Fruit fly (Drosophila melanogaster) whole organism, embryonic: ENCODE results near the gene Datp.

ENCODE experiments used
- B-H1 ChIP-seq: fragments of 200-800 bp; sonication (Bioruptor generic); IDR thresholded peaks from 3 replicates; pipeline ENCODE4 v1.3.6; 2022; ENCODE audit warnings: missing biosample characterization, missing genetic modification characterization
- Bgb ChIP-seq: fragments of 200-800 bp; sonication (Bioruptor generic); IDR thresholded peaks from 2 replicates; pipeline ENCODE4 v1.3.6; 2022; ENCODE audit warnings: missing biosample characterization, missing genetic modification characterization; ENCODE audit not compliant: partially characterized antibody
- BtbVII ChIP-seq: fragments of 200-800 bp; sonication (Bioruptor generic); optimal IDR thresholded peaks from 3 replicates; lab custom pipeline; 2017; ENCODE audit warnings: missing biosample characterization, mild to moderate bottlenecking, missing genetic modification characterization
- CG10209 ChIP-seq: fragments of 200-800 bp; sonication (Bioruptor generic); optimal IDR thresholded peaks from 3 replicates; lab custom pipeline; 2017; ENCODE audit warnings: missing biosample characterization, mild to moderate bottlenecking, missing genetic modification characterization, missing genetic modification reagents
- CG10654 ChIP-seq: fragments of 200-800 bp; sonication (Bioruptor generic); optimal IDR thresholded peaks from 2 replicates; lab custom pipeline; 2016; ENCODE audit warnings: missing biosample characterization, missing genetic modification characterization
- CG10959 ChIP-seq: fragments of 200-800 bp; sonication (Bioruptor generic); IDR thresholded peaks from 2 replicates; pipeline ENCODE4 v1.3.6; 2022; ENCODE audit warnings: missing biosample characterization, missing genetic modification characterization
- CG12744 ChIP-seq: fragments of 200-800 bp; sonication (Bioruptor generic); optimal IDR thresholded peaks from 2 replicates; lab custom pipeline; 2016; ENCODE audit warnings: missing biosample characterization, missing genetic modification characterization
- CG13775 ChIP-seq: fragments of 200-800 bp; sonication (Bioruptor generic); optimal IDR thresholded peaks from 3 replicates; lab custom pipeline; 2017; ENCODE audit warnings: missing biosample characterization, mild to moderate bottlenecking, missing genetic modification characterization
- CG16813 ChIP-seq: fragments of 200-800 bp; sonication (Bioruptor generic); IDR thresholded peaks from 3 replicates; pipeline ENCODE4 v1.3.6; 2022; ENCODE audit warnings: missing biosample characterization, missing genetic modification characterization; ENCODE audit not compliant: partially characterized antibody
- CG17359 ChIP-seq: fragments of 200-800 bp; sonication (Bioruptor generic); optimal IDR thresholded peaks from 3 replicates; lab custom pipeline; 2018; ENCODE audit warnings: missing biosample characterization, mild to moderate bottlenecking, missing genetic modification characterization, moderate library complexity
- CG17912 ChIP-seq: fragments of 200-800 bp; sonication (Bioruptor generic); optimal IDR thresholded peaks from 2 replicates; lab custom pipeline; 2018; ENCODE audit warnings: missing biosample characterization, mild to moderate bottlenecking, missing genetic modification characterization
- CG1792 ChIP-seq: fragments of 200-800 bp; sonication (Bioruptor generic); optimal IDR thresholded peaks from 2 replicates; lab custom pipeline; 2016; ENCODE audit warnings: missing biosample characterization, missing genetic modification characterization
- CG2678 ChIP-seq: fragments of 200-800 bp; sonication (Bioruptor generic); optimal IDR thresholded peaks from 3 replicates; lab custom pipeline; 2019; ENCODE audit warnings: missing biosample characterization, mild to moderate bottlenecking, missing genetic modification characterization, moderate library complexity
- CG33213 ChIP-seq: fragments of 200-800 bp; sonication (Bioruptor generic); optimal IDR thresholded peaks from 3 replicates; lab custom pipeline; 2016; ENCODE audit warnings: missing biosample characterization, missing genetic modification characterization
- CG43689 ChIP-seq: fragments of 200-800 bp; sonication (Bioruptor generic); IDR thresholded peaks from 2 replicates; pipeline ENCODE4 v1.3.6; 2022; ENCODE audit warnings: missing biosample characterization, missing genetic modification characterization
- CG4854 ChIP-seq: fragments of 200-800 bp; sonication (Bioruptor generic); optimal IDR thresholded peaks from 2 replicates; lab custom pipeline; 2016; ENCODE audit warnings: missing biosample characterization, missing genetic modification characterization, inconsistent platforms
- CG5953 ChIP-seq: fragments of 200-800 bp; sonication (Bioruptor generic); IDR thresholded peaks from 2 replicates; pipeline ENCODE4 v1.3.6; 2022; ENCODE audit warnings: missing biosample characterization, missing genetic modification characterization
- CG7987 ChIP-seq: fragments of 200-800 bp; sonication (Bioruptor generic); optimal IDR thresholded peaks from 2 replicates; lab custom pipeline; 2018; ENCODE audit warnings: missing biosample characterization, mild to moderate bottlenecking, missing genetic modification characterization, moderate library complexity
- CG8281 ChIP-seq: fragments of 200-800 bp; sonication (Bioruptor generic); optimal IDR thresholded peaks from 2 replicates; lab custom pipeline; 2018; ENCODE audit warnings: missing biosample characterization, mild to moderate bottlenecking, missing genetic modification characterization, moderate library complexity
- Camta ChIP-seq: fragments of 200-800 bp; sonication (Bioruptor generic); optimal IDR thresholded peaks from 2 replicates; lab custom pipeline; 2016; ENCODE audit warnings: missing biosample characterization, missing genetic modification characterization
- CkIIα-i1 ChIP-seq: fragments of 200-800 bp; sonication (Bioruptor generic); IDR thresholded peaks from 2 replicates; pipeline ENCODE4 v1.3.6; 2022; ENCODE audit warnings: missing biosample characterization, missing genetic modification characterization
- D ChIP-seq, 2 experiments: fragments of 200-800 bp in 1 of 2; fragments of >200 bp in 1 of 2; sonication (Bioruptor generic) in 1 of 2; optimal IDR thresholded peaks; 2 replicates in 1 of 2; 3 replicates in 1 of 2; lab custom pipeline; 2017; ENCODE audit warnings: mild to moderate bottlenecking in 1 of 2, missing biosample characterization in 1 of 2, missing genetic modification characterization in 1 of 2, missing genetic modification reagents in 1 of 2
- Doc2 ChIP-seq: fragments of 200-800 bp; sonication (Bioruptor generic); IDR thresholded peaks from 2 replicates; pipeline ENCODE4 v1.3.6; 2022; ENCODE audit warnings: missing biosample characterization, missing genetic modification characterization
- Dref ChIP-seq: fragments of 200-800 bp; sonication (Bioruptor generic); IDR thresholded peaks from 2 replicates; pipeline ENCODE4 v1.3.6; 2022; ENCODE audit warnings: missing biosample characterization, missing genetic modification characterization
- Eip74EF ChIP-seq, 2 experiments: fragments of 200-800 bp in 1 of 2; fragments of >200 bp in 1 of 2; sonication (Bioruptor generic) in 1 of 2; optimal IDR thresholded peaks; 2 replicates each; lab custom pipeline; 2017 to 2019; ENCODE audit warnings: missing biosample characterization in 2 of 2, missing genetic modification characterization in 2 of 2, mild to moderate bottlenecking in 1 of 2, moderate library complexity in 1 of 2
- Hey ChIP-seq: fragments of 200-800 bp; sonication (Bioruptor generic); optimal IDR thresholded peaks from 3 replicates; lab custom pipeline; 2018; ENCODE audit warnings: missing biosample characterization, mild to moderate bottlenecking, missing genetic modification characterization
- Hr39 ChIP-seq: fragments of >200 bp; optimal IDR thresholded peaks from 2 replicates; lab custom pipeline; 2017
- Mrtf ChIP-seq: fragments of 200-800 bp; sonication (Bioruptor generic); IDR thresholded peaks from 3 replicates; pipeline ENCODE4 v1.3.6; 2022; ENCODE audit warnings: missing biosample characterization, missing genetic modification characterization
- Nf-YA ChIP-seq: fragments of 200-800 bp; sonication (Bioruptor generic); IDR thresholded peaks from 2 replicates; pipeline ENCODE4 v1.3.6; 2022; ENCODE audit warnings: missing biosample characterization, missing genetic modification characterization
- Oaz ChIP-seq: fragments of 200-800 bp; sonication (Bioruptor generic); IDR thresholded peaks from 2 replicates; pipeline ENCODE4 v1.3.6; 2022; ENCODE audit warnings: missing biosample characterization, missing genetic modification characterization
- Rfx ChIP-seq: fragments of 200-800 bp; sonication (Bioruptor generic); IDR thresholded peaks from 2 replicates; pipeline ENCODE4 v1.3.6; 2022; ENCODE audit warnings: missing biosample characterization, missing genetic modification characterization
- Taf1 ChIP-seq: fragments of 200-800 bp; sonication (Bioruptor generic); IDR thresholded peaks from 2 replicates; pipeline ENCODE4 v1.3.6; 2022; ENCODE audit warnings: missing biosample characterization, missing genetic modification characterization
- Tbp ChIP-seq: fragments of >200 bp; optimal IDR thresholded peaks from 2 replicates; lab custom pipeline; 2018; ENCODE audit warnings: missing biosample characterization, missing genetic modification characterization
- btn ChIP-seq: fragments of 200-800 bp; sonication (Bioruptor generic); optimal IDR thresholded peaks from 2 replicates; lab custom pipeline; 2016; ENCODE audit warnings: missing biosample characterization, missing genetic modification characterization
- cas ChIP-seq: fragments of 200-800 bp; sonication (Bioruptor generic); IDR thresholded peaks from 2 replicates; pipeline ENCODE4 v1.3.6; 2022; ENCODE audit warnings: missing biosample characterization, missing genetic modification characterization
- chn ChIP-seq: fragments of 200-800 bp; sonication (Bioruptor generic); optimal IDR thresholded peaks from 2 replicates; lab custom pipeline; 2016; ENCODE audit warnings: missing biosample characterization, missing genetic modification characterization
- crp ChIP-seq, 2 experiments: fragments of 200-800 bp; sonication (Bioruptor generic); optimal IDR thresholded peaks; 2 replicates in 1 of 2; 3 replicates in 1 of 2; lab custom pipeline; 2017; ENCODE audit warnings: missing biosample characterization in 2 of 2, missing genetic modification characterization in 2 of 2, mild to moderate bottlenecking in 1 of 2, moderate library complexity in 1 of 2
- gem ChIP-seq: fragments of 200-800 bp; sonication (Bioruptor generic); optimal IDR thresholded peaks from 2 replicates; lab custom pipeline; 2019; ENCODE audit warnings: missing biosample characterization, mild to moderate bottlenecking, missing genetic modification characterization, moderate library complexity
- grn ChIP-seq: fragments of 200-800 bp; sonication (Bioruptor generic); optimal IDR thresholded peaks from 3 replicates; lab custom pipeline; 2017; ENCODE audit warnings: missing biosample characterization, missing genetic modification characterization
- gt ChIP-seq: fragments of 200-800 bp; sonication (Bioruptor generic); IDR thresholded peaks from 2 replicates; pipeline ENCODE4 v1.3.6; 2022; ENCODE audit warnings: missing biosample characterization, missing genetic modification characterization
- h ChIP-seq: fragments of >200 bp; optimal IDR thresholded peaks from 2 replicates; lab custom pipeline; 2017
- kay ChIP-seq: fragments of 200-800 bp; sonication (Bioruptor generic); optimal IDR thresholded peaks from 2 replicates; lab custom pipeline; 2016; ENCODE audit warnings: missing biosample characterization, missing genetic modification characterization
- klu ChIP-seq: fragments of 200-800 bp; sonication (Bioruptor generic); IDR thresholded peaks from 2 replicates; pipeline ENCODE4 v1.3.6; 2022; ENCODE audit warnings: missing biosample characterization, missing genetic modification characterization
- maf-S ChIP-seq: fragments of 200-800 bp; sonication (Bioruptor generic); optimal IDR thresholded peaks from 2 replicates; lab custom pipeline; 2016; ENCODE audit warnings: missing biosample characterization, missing genetic modification characterization
- mld ChIP-seq: fragments of 200-800 bp; sonication (Bioruptor generic); IDR thresholded peaks from 3 replicates; pipeline ENCODE4 v1.3.6; 2022; ENCODE audit warnings: missing biosample characterization, missing genetic modification characterization; ENCODE audit not compliant: partially characterized antibody
- pum ChIP-seq: fragments of 200-800 bp; sonication (Bioruptor generic); optimal IDR thresholded peaks from 2 replicates; lab custom pipeline; 2016; ENCODE audit warnings: missing biosample characterization, missing genetic modification characterization
- repo ChIP-seq: fragments of 200-800 bp; sonication (Bioruptor generic); optimal IDR thresholded peaks from 2 replicates; lab custom pipeline; 2016; ENCODE audit warnings: missing biosample characterization, missing genetic modification characterization
- ro ChIP-seq: fragments of 200-800 bp; sonication (Bioruptor generic); IDR thresholded peaks from 2 replicates; pipeline ENCODE4 v1.3.6; 2022; ENCODE audit warnings: missing biosample characterization, missing genetic modification characterization
- schlank ChIP-seq: fragments of 200-800 bp; sonication (Bioruptor generic); optimal IDR thresholded peaks from 2 replicates; lab custom pipeline; 2018; ENCODE audit warnings: missing biosample characterization, mild to moderate bottlenecking, missing genetic modification characterization
- seq ChIP-seq: fragments of 200-800 bp; sonication (Bioruptor generic); IDR thresholded peaks from 2 replicates; pipeline ENCODE4 v1.3.6; 2022; ENCODE audit warnings: missing biosample characterization, missing genetic modification characterization
- slbo ChIP-seq: fragments of 200-800 bp; sonication (Bioruptor generic); IDR thresholded peaks from 2 replicates; pipeline ENCODE4 v1.3.6; 2022; ENCODE audit warnings: missing biosample characterization, missing genetic modification characterization
- slou ChIP-seq: fragments of 200-800 bp; sonication (Bioruptor generic); optimal IDR thresholded peaks from 3 replicates; lab custom pipeline; 2016; ENCODE audit warnings: missing biosample characterization, missing genetic modification characterization

Datp gene

DNA sequence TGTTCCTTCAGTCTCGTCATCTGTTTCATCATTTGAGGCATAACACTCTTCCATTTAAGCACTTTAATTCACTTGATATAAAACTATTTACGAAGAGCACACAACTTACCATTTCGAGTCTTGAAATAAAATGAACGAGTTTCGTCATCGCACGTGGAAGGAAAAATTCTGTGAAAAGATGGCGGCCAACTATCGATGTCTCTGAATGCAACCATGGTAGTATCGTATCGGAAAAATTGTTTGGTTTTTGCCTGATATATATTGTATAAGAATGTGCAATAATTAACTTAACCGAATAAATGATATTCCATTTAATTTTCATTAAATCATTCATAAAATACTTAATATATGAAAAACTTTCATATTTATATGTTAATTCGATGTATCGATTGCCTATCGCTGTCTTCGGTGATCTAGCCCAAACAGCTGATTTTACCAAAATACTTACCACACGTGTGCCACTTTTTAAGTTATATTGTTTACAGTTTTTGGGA lies 43.7 kb downstream of the Datp start, which contains the start of gene Bka (continued):
- no peak for TF ChIP-seq ro (GFP tag; lab: Robert Waterston, UW)
- no peak for TF ChIP-seq CG10959 (GFP tag; lab: Robert Waterston, UW)
- no peak for TF ChIP-seq CG5953 (GFP tag; lab: Robert Waterston, UW)
- TF ChIP-seq CG2678 (tag; lab: Kevin White, UChicago) = peak; percentile 61
- TF ChIP-seq CG17912 (GFP tag; lab: Kevin White, UChicago) = no peak
- no peak for TF ChIP-seq Oaz
- TF ChIP-seq btn = no peak
- no peak for TF ChIP-seq Mrtf (GFP tag; lab: Robert Waterston, UW)
- TF ChIP-seq CG10654 (GFP tag; lab: Kevin White, UChicago) = no peak
- TF ChIP-seq schlank (tag; lab: Kevin White, UChicago) = peak; percentile 20
- no peak for TF ChIP-seq slou (GFP tag; lab: Kevin White, UChicago)
- TF ChIP-seq D (optimal IDR thresholded peaks at IDR 0.05; lab: Kevin White, UChicago) = no peak
- no peak for TF ChIP-seq D (GFP tag; optimal IDR thresholded peaks at IDR 0.05; lab: Kevin White, UChicago)
- peak; percentile 94 for TF ChIP-seq mld (GFP tag; lab: Robert Waterston, UW)
- TF ChIP-seq repo (GFP tag; lab: Kevin White, UChicago) = no peak
- peak; percentile 99 for TF ChIP-seq CG16813 (GFP tag; lab: Robert Waterston, UW)
- TF ChIP-seq grn (GFP tag; lab: Kevin White, UChicago) = no peak
- TF ChIP-seq Doc2 (GFP tag; lab: Robert Waterston, UW) = no peak
- peak; percentile 49 for TF ChIP-seq gem (tag; lab: Kevin White, UChicago)
- no peak for TF ChIP-seq Camta (GFP tag; lab: Kevin White, UChicago)
- TF ChIP-seq B-H1 (GFP tag; lab: Robert Waterston, UW) = no peak
- TF ChIP-seq h (lab: Kevin White, UChicago) = no peak
- TF ChIP-seq klu (GFP tag; lab: Robert Waterston, UW) = no peak
- no peak for TF ChIP-seq maf-S
- no peak for TF ChIP-seq Hr39 (lab: Kevin White, UChicago)
- TF ChIP-seq BtbVII (GFP tag; lab: Kevin White, UChicago) = peak; percentile 48
- peak; percentile 96 for TF ChIP-seq Bgb
- peak; percentile 80 for TF ChIP-seq CG13775 (GFP tag; lab: Kevin White, UChicago)
- TF ChIP-seq Rfx (GFP tag; lab: Robert Waterston, UW) = peak; percentile 41
- TF ChIP-seq cas (GFP tag; lab: Robert Waterston, UW) = no peak
- TF ChIP-seq kay = no peak
- TF ChIP-seq CG1792 (GFP tag; lab: Kevin White, UChicago) = no peak
- peak; percentile 24 for TF ChIP-seq CG10209 (GFP tag; lab: Kevin White, UChicago)
- TF ChIP-seq CG43689 (GFP tag; lab: Robert Waterston, UW) = no peak
- TF ChIP-seq pum = no peak
- peak; percentile 37 for TF ChIP-seq CG17359 (tag; lab: Kevin White, UChicago)
- TF ChIP-seq CG8281 (tag; lab: Kevin White, UChicago) = no peak
- peak; percentile 86 for TF ChIP-seq Dref (GFP tag; lab: Robert Waterston, UW)
- peak; percentile 20 for TF ChIP-seq CG33213 (GFP tag; lab: Kevin White, UChicago)
- no peak for TF ChIP-seq Hey (tag; lab: Kevin White, UChicago)
- no peak for TF ChIP-seq Nf-YA
- no peak for TF ChIP-seq gt
- TF ChIP-seq CkIIα-i1 (GFP tag; lab: Robert Waterston, UW) = no peak
- peak in 1 of 2 experiments; percentile 65 for TF ChIP-seq Eip74EF (GFP tag; optimal IDR thresholded peaks at IDR 0.05; lab: Kevin White, UChicago)
- TF ChIP-seq CG7987 = peak; percentile 65
- TF ChIP-seq CG12744 (GFP tag; lab: Kevin White, UChicago) = no peak
- peak; percentile 29 for TF ChIP-seq CG4854
- peak; percentile 63 to 94 for TF ChIP-seq crp (GFP tag; optimal IDR thresholded peaks at IDR 0.05; lab: Kevin White, UChicago)
- no peak for TF ChIP-seq chn
- 0 out of 2 replicates have a peak, but pooled peaks have one; percentile 28 for TF ChIP-seq slbo
- TF ChIP-seq Taf1 (GFP tag; lab: Robert Waterston, UW) = no peak
- TF ChIP-seq seq (GFP tag; lab: Robert Waterston, UW) = no peak
- no peak for TF ChIP-seq Tbp (GFP tag; lab: Kevin White, UChicago)
